Worm (Caenorhabditis elegans) whole organism, midembryonic: ENCODE data around the gene F11G11.5.
"Not testable (repeated sequence)": the region's sequence is repeated elsewhere in the genome, so short reads cannot be mapped to it uniquely, and the experiment has no call there.

ENCODE experiments used
- T22C8.4 ChIP-seq: fragments of 200-800 bp; sonication (Bioruptor generic); IDR thresholded peaks from 2 replicates; pipeline ENCODE4 v1.3.6; 2022; ENCODE audit warnings: missing genetic modification characterization, missing compliant biosample characterization
- cog-1 ChIP-seq: sonication (generic microtip); optimal IDR thresholded peaks from 2 replicates; lab custom pipeline; 2016; ENCODE audit warnings: missing genetic modification characterization, missing compliant biosample characterization
- flt-1 ChIP-seq: fragments of 200-800 bp; sonication (Bioruptor generic); IDR thresholded peaks from 2 replicates; pipeline ENCODE4 v1.3.6; 2022; ENCODE audit warnings: missing genetic modification characterization, missing compliant biosample characterization
- klf-2 ChIP-seq: fragments of 200-800 bp; sonication (Bioruptor generic); conservative IDR thresholded peaks from 2 replicates; pipeline ENCODE4 v1.3.6; 2022; ENCODE audit warnings: missing genetic modification reagents, missing genetic modification characterization, missing compliant biosample characterization
- med-1 ChIP-seq: sonication (generic microtip); optimal IDR thresholded peaks from 2 replicates; lab custom pipeline; 2017; ENCODE audit warnings: missing genetic modification characterization, mild to moderate bottlenecking, missing compliant biosample characterization, antibody characterized with exemption, missing genetic modification reagents; ENCODE audit not compliant: insufficient read depth
- ref-1 ChIP-seq: fragments of 200-800 bp; sonication (Bioruptor generic); conservative IDR thresholded peaks from 2 replicates; pipeline ENCODE4 v1.3.6; 2022; ENCODE audit warnings: missing genetic modification reagents, missing genetic modification characterization, missing compliant biosample characterization
- tab-1 ChIP-seq: fragments of 200-800 bp; sonication (Bioruptor generic); IDR thresholded peaks from 2 replicates; pipeline ENCODE4 v1.3.6; 2022; ENCODE audit warnings: missing genetic modification characterization, missing compliant biosample characterization
- ztf-23 ChIP-seq: fragments of 200-800 bp; sonication (Bioruptor generic); IDR thresholded peaks from 2 replicates; pipeline ENCODE4 v1.3.6; 2022; ENCODE audit warnings: missing genetic modification reagents, missing genetic modification characterization, missing compliant biosample characterization
- ztf-29 ChIP-seq: fragments of 200-800 bp; sonication (Bioruptor generic); IDR thresholded peaks from 2 replicates; pipeline ENCODE4 v1.3.6; 2022; ENCODE audit warnings: missing genetic modification reagents, missing genetic modification characterization, missing compliant biosample characterization

The F11G11.5 gene

ce11 chrII:4888527-4889487 lies 31.1 kb downstream of the F11G11.5 start, which contains the start of gene pgm-1:
pgm-1 (plus strand) TSS chrII:4889437.
- TF ChIP-seq tab-1 (GFP tag; lab: Robert Waterston, UW): no peak
- no peak for TF ChIP-seq ztf-29 (GFP tag; lab: Robert Waterston, UW)
- no peak for TF ChIP-seq ztf-23 (GFP tag; lab: Robert Waterston, UW)
- no peak for TF ChIP-seq flt-1 (GFP tag; lab: Robert Waterston, UW)
- TF ChIP-seq med-1: no peak

- TF ChIP-seq ref-1 (GFP tag; lab: Robert Waterston, UW): no peak
- TF ChIP-seq med-1: no peak
- no peak for TF ChIP-seq ztf-23 (GFP tag; lab: Robert Waterston, UW)
These were observed 33.5 kb downstream of the F11G11.5 start, which contains the start of gene gst-9 for ce11 chrII:4891012-4891775. gst-9 (plus strand) TSS chrII:4891585.

ce11 chrII:4892594-4892993 lies 34.9 kb downstream of the F11G11.5 start, which contains the start of gene msp-33:
msp-33 (minus strand) TSS chrII:4892694.
- TF ChIP-seq ref-1 (GFP tag; lab: Robert Waterston, UW): no peak
- no peak for TF ChIP-seq ztf-23 (GFP tag; lab: Robert Waterston, UW)
- no peak for TF ChIP-seq med-1
- no peak for TF ChIP-seq ztf-29 (GFP tag; lab: Robert Waterston, UW)
- TF ChIP-seq cog-1 (tag; lab: Kevin White, UChicago): no peak
- TF ChIP-seq tab-1 (GFP tag; lab: Robert Waterston, UW): no peak
- TF ChIP-seq T22C8.4 (GFP tag; lab: Robert Waterston, UW): no peak
- TF ChIP-seq klf-2: no peak
- TF ChIP-seq flt-1 (GFP tag; lab: Robert Waterston, UW): no peak

ce11 chrII:4898529-4898928 lies 40.8 kb downstream of the F11G11.5 start, which contains the start of gene msp-32:
msp-32 (plus strand) TSS chrII:4898829.
- not testable (repeated sequence) for TF ChIP-seq cog-1 (tag; lab: Kevin White, UChicago); tab-1 (GFP tag; lab: Robert Waterston, UW); ztf-23 (GFP tag; lab: Robert Waterston, UW)

- peak; percentile 80 for TF ChIP-seq T22C8.4 (GFP tag; lab: Robert Waterston, UW)
- no peak for TF ChIP-seq med-1
- TF ChIP-seq cog-1 (tag; lab: Kevin White, UChicago): no peak
- no peak for TF ChIP-seq tab-1 (GFP tag; lab: Robert Waterston, UW)
These were observed 44.3 kb downstream of the F11G11.5 start, which contains the start of gene R05F9.9 for ce11 chrII:4902035-4902434. R05F9.9 (minus strand) TSS chrII:4902100.

- not testable (repeated sequence) for TF ChIP-seq cog-1 (tag; lab: Kevin White, UChicago); T22C8.4 (GFP tag; lab: Robert Waterston, UW); tab-1 (GFP tag; lab: Robert Waterston, UW)
These were observed 46.0 kb downstream of the F11G11.5 start, which contains the start of gene sgt-1 for ce11 chrII:4903696-4904095. sgt-1 (minus strand) TSS chrII:4903796.

ce11 chrII:4904277-4904676 lies 46.6 kb downstream of the F11G11.5 start:
- TF ChIP-seq klf-2 (no peak), flt-1 (GFP tag; lab: Robert Waterston, UW) (0 out of 2 replicates have a peak, but pooled peaks have one; percentile 7), ref-1 (GFP tag; lab: Robert Waterston, UW) (no peak), T22C8.4 (GFP tag; lab: Robert Waterston, UW) (no peak), tab-1 (GFP tag; lab: Robert Waterston, UW) (no peak), ztf-29 (GFP tag; lab: Robert Waterston, UW) (peak; percentile 57; the same call in 1 of the 2 replicates), med-1 (no peak), ztf-23 (GFP tag; lab: Robert Waterston, UW) (no peak), cog-1 (tag; lab: Kevin White, UChicago) (no peak)

- TF ChIP-seq ref-1 (GFP tag; lab: Robert Waterston, UW) (no peak), ztf-23 (GFP tag; lab: Robert Waterston, UW) (no peak), T22C8.4 (GFP tag; lab: Robert Waterston, UW) (no peak), tab-1 (GFP tag; lab: Robert Waterston, UW) (no peak), cog-1 (tag; lab: Kevin White, UChicago) (no peak), med-1 (no peak), flt-1 (GFP tag; lab: Robert Waterston, UW) (no peak), klf-2 (no peak), ztf-29 (GFP tag; lab: Robert Waterston, UW) (no peak)
These were observed 47.1 kb downstream of the F11G11.5 start, which contains the start of gene btbd-10 for ce11 chrII:4904778-4905177. btbd-10 (plus strand) TSS chrII:4905008.

- TF ChIP-seq flt-1 (GFP tag; lab: Robert Waterston, UW) (no peak), tab-1 (GFP tag; lab: Robert Waterston, UW) (no peak), med-1 (no peak), klf-2 (no peak), T22C8.4 (GFP tag; lab: Robert Waterston, UW) (no peak), ztf-23 (GFP tag; lab: Robert Waterston, UW) (no peak), ztf-29 (GFP tag; lab: Robert Waterston, UW) (no peak), ref-1 (GFP tag; lab: Robert Waterston, UW) (no peak), cog-1 (tag; lab: Kevin White, UChicago) (no peak)
These were observed 47.6 kb downstream of the F11G11.5 start for ce11 chrII:4905331-4905730.
